Fruit fly (Drosophila melanogaster): ENCODE measurements around the gene eEF1alpha2.

DNA sequence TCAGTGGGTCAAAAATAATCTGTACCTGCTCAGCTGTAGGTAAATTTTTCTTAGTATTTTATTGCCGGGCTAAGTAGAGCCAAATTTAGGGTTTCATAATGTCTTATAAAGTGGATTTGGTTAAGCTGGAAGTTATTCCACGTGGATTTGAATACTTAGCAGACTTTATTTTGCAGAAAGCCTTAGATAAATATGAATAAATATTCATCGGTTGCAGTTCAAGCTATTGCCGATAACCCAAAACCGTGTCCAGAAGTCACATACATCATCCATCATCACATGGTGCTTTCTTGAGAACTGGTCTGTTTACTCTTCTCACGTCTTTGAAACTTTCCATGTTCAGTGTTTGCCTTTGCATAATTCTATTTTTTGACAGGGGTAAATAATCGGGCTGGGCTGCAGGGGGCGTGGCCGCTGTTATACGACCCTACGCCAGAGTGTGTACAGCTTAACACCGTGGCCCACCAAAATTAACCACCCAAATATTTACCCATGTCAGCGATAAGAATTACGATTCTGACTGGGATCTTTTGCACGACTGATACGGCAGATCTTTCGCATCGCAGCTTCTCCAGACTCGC lies 20.4 kb downstream of the eEF1alpha2 start, which contains the start of gene CG2187:
- TF ChIP-seq kay (GFP tag; ENCODE audit: borderline replicate concordance): peak; percentile 17
- TF ChIP-seq Clk (GFP tag; optimal IDR thresholded peaks at IDR 0.05): no peak
- no peak for TF ChIP-seq CG11617 (GFP tag; optimal IDR thresholded peaks at IDR 0.05)
- no peak for TF ChIP-seq Crg-1 (GFP tag; optimal IDR thresholded peaks at IDR 0.05)
- TF ChIP-seq Hr96 (GFP tag; optimal IDR thresholded peaks at IDR 0.05): no peak
- TF ChIP-seq ovo (GFP tag; optimal IDR thresholded peaks at IDR 0.05): no peak
- TF ChIP-seq CG1620 (GFP tag; optimal IDR thresholded peaks at IDR 0.05): no peak
- no peak for TF ChIP-seq CG5204 (GFP tag; optimal IDR thresholded peaks at IDR 0.05)
- TF ChIP-seq bab1 (GFP tag; optimal IDR thresholded peaks at IDR 0.05): no peak
